Fruit fly (Drosophila melanogaster): Measurements from ENCODE around the gene CG31106.
A peak's percentile ranks its signal among the peaks of the same experiment; 100 is the strongest.

Gene CG31106

dm6 chr3R:25174244-25174643 is 41.9 kb upstream of the CG31106 start (continued):
- TF ChIP-seq D (optimal IDR thresholded peaks at IDR 0.05) (no peak), D (GFP tag; optimal IDR thresholded peaks at IDR 0.05) (peak; percentile 51), zf30C (GFP tag; optimal IDR thresholded peaks at IDR 0.05) (no peak), CG10267 (tag; optimal IDR thresholded peaks at IDR 0.05) (peak; percentile 48), nerfin-1 (tag; optimal IDR thresholded peaks at IDR 0.05) (no peak), CG3838 (GFP tag; optimal IDR thresholded peaks at IDR 0.05) (no peak), CG16815 (GFP tag; optimal IDR thresholded peaks at IDR 0.05) (peak; percentile 20), CG7839 (tag; optimal IDR thresholded peaks at IDR 0.05) (peak; percentile 40), Pdp1 (GFP tag; optimal IDR thresholded peaks at IDR 0.05) (peak in 1 of 2 experiments; percentile 37), CHES-1-like (GFP tag; optimal IDR thresholded peaks at IDR 0.05) (no peak), CG13624 (GFP tag; optimal IDR thresholded peaks at IDR 0.05) (no peak), tll (GFP tag; optimal IDR thresholded peaks at IDR 0.05) (no peak), Dp (GFP tag; optimal IDR thresholded peaks at IDR 0.05) (no peak), CG9797 (GFP tag; optimal IDR thresholded peaks at IDR 0.05) (no peak), trem (tag; optimal IDR thresholded peaks at IDR 0.05) (peak; percentile 33), Fer1 (GFP tag; optimal IDR thresholded peaks at IDR 0.05) (no peak), sna (GFP tag; IDR thresholded peaks at IDR 0.05; ENCODE audit: partially characterized antibody) (no peak), CG7786 (GFP tag; optimal IDR thresholded peaks at IDR 0.05) (no peak), danr (GFP tag; IDR thresholded peaks at IDR 0.05) (peak; percentile 8; the same call in 1 of the 2 replicates), MESR4 (GFP tag; optimal IDR thresholded peaks at IDR 0.05) (no peak), Bgb (GFP tag; IDR thresholded peaks at IDR 0.05; ENCODE audit: partially characterized antibody) (no peak), sisA (GFP tag; IDR thresholded peaks at IDR 0.05) (no peak), jing (GFP tag; optimal IDR thresholded peaks at IDR 0.05) (no peak), Med (GFP tag) (peak; percentile 25), D19A (tag; optimal IDR thresholded peaks at IDR 0.05) (peak; percentile 49), Poxn (GFP tag; IDR thresholded peaks at IDR 0.05) (no peak), dmrt99B (tag; optimal IDR thresholded peaks at IDR 0.05) (peak; percentile 39), Aef1 (GFP tag; IDR thresholded peaks at IDR 0.05) (no peak), nom (GFP tag; optimal IDR thresholded peaks at IDR 0.05) (peak; percentile 9), pfk (GFP tag; optimal IDR thresholded peaks at IDR 0.05) (no peak), Atf-2 (GFP tag; optimal IDR thresholded peaks at IDR 0.05) (peak; percentile 3)

- TF ChIP-seq az2 (GFP tag; optimal IDR thresholded peaks at IDR 0.05) (no peak), CG32772 (GFP tag; IDR thresholded peaks at IDR 0.05) (no peak), dmrt99B (tag; optimal IDR thresholded peaks at IDR 0.05) (peak; percentile 23), fru (optimal IDR thresholded peaks at IDR 0.05) (no peak), vnd (GFP tag; IDR thresholded peaks at IDR 0.05; ENCODE audit: partially characterized antibody) (no peak), CG4404 (GFP tag; IDR thresholded peaks at IDR 0.05) (peak; percentile 12; the same call in 1 of the 2 replicates), H15 (GFP tag; IDR thresholded peaks at IDR 0.05) (no peak), gsb (GFP tag; IDR thresholded peaks at IDR 0.05) (no peak), CG1602 (GFP tag; optimal IDR thresholded peaks at IDR 0.05) (no peak), Atf3 (GFP tag; optimal IDR thresholded peaks at IDR 0.05) (no peak), CG15269 (tag; optimal IDR thresholded peaks at IDR 0.05) (no peak), inv (GFP tag; IDR thresholded peaks at IDR 0.05; ENCODE audit: partially characterized antibody) (no peak), cas (GFP tag; IDR thresholded peaks at IDR 0.05) (no peak), Sin3A (optimal IDR thresholded peaks at IDR 0.05) (no peak), ewg (GFP tag; optimal IDR thresholded peaks at IDR 0.05) (no peak), CG3838 (GFP tag; optimal IDR thresholded peaks at IDR 0.05) (no peak), pho (GFP tag; optimal IDR thresholded peaks at IDR 0.05) (no peak), CG11247 (GFP tag; IDR thresholded peaks at IDR 0.05) (no peak), C15 (GFP tag; IDR thresholded peaks at IDR 0.05) (no peak), hb (GFP tag; IDR thresholded peaks at IDR 0.05; ENCODE audit: partially characterized antibody) (no peak), Hmx (GFP tag; optimal IDR thresholded peaks at IDR 0.05) (no peak), CG12942 (GFP tag; optimal IDR thresholded peaks at IDR 0.05) (no peak), crp (GFP tag; optimal IDR thresholded peaks at IDR 0.05) (no peak), gt (GFP tag; IDR thresholded peaks at IDR 0.05) (no peak)
Observed at dm6 chr3R:25176517-25176916, 39.6 kb upstream of the CG31106 start.

Measured in whole organism, embryonic.